Worm (Caenorhabditis elegans) whole organism, L1 larva: ENCODE data around the gene sre-38.

Experiments
- F16B12.6 ChIP-seq: fragments of 150-350 bp; optimal IDR thresholded peaks from 2 replicates; lab custom pipeline; 2014; ENCODE audit warnings: missing biosample characterization, missing genetic modification characterization
- Y116A8C.19 ChIP-seq: sonication (generic microtip); optimal IDR thresholded peaks from 2 replicates; lab custom pipeline; 2016; ENCODE audit warnings: missing compliant biosample characterization, missing genetic modification characterization, borderline replicate concordance
- blmp-1 ChIP-seq: fragments of 150-350 bp; optimal IDR thresholded peaks from 2 replicates; lab custom pipeline; 2014; ENCODE audit warnings: missing biosample characterization, missing genetic modification characterization
- ceh-63 ChIP-seq: fragments of 200-800 bp; sonication (Bioruptor generic); optimal IDR thresholded peaks from 2 replicates; lab custom pipeline; 2018; ENCODE audit warnings: mild to moderate bottlenecking, missing genetic modification characterization, missing compliant biosample characterization
- ceh-82 ChIP-seq, 3 experiments: fragments of 150-350 bp in 1 of 3; sonication (generic microtip) in 2 of 3; optimal IDR thresholded peaks; 2 replicates each; lab custom pipeline; 2014 to 2017; ENCODE audit warnings: missing biosample characterization in 3 of 3, missing genetic modification characterization in 3 of 3
- lsy-2 ChIP-seq, 2 experiments: fragments of 150-350 bp; optimal IDR thresholded peaks; 2 replicates each; lab custom pipeline; 2014; ENCODE audit warnings: missing biosample characterization in 2 of 2, missing genetic modification characterization in 2 of 2
- mep-1 ChIP-seq: fragments of 150-350 bp; optimal IDR thresholded peaks from 2 replicates; lab custom pipeline; 2014; ENCODE audit warnings: missing biosample characterization, missing genetic modification characterization
- nhr-11 ChIP-seq: fragments of 150-350 bp; optimal IDR thresholded peaks from 2 replicates; lab custom pipeline; 2014; ENCODE audit warnings: missing biosample characterization, missing genetic modification characterization
- nhr-47 ChIP-seq: sonication (generic microtip); optimal IDR thresholded peaks from 2 replicates; lab custom pipeline; 2016; ENCODE audit warnings: mild to moderate bottlenecking, missing genetic modification characterization, moderate library complexity, missing compliant biosample characterization
- pag-3 ChIP-seq: sonication (generic microtip); optimal IDR thresholded peaks from 2 replicates; lab custom pipeline; 2017; ENCODE audit warnings: missing genetic modification characterization, mild to moderate bottlenecking, missing compliant biosample characterization, antibody characterized with exemption, borderline replicate concordance; ENCODE audit not compliant: insufficient read depth
- pqm-1 ChIP-seq: sonication (generic microtip); optimal IDR thresholded peaks from 3 replicates; lab custom pipeline; 2017; ENCODE audit warnings: missing biosample characterization, missing genetic modification characterization
- snpc-4 ChIP-seq: fragments of 150-350 bp; optimal IDR thresholded peaks from 2 replicates; lab custom pipeline; 2014; ENCODE audit warnings: missing biosample characterization, missing genetic modification characterization
- ztf-11 ChIP-seq, 2 experiments: sonication (generic microtip); optimal IDR thresholded peaks; 2 replicates each; lab custom pipeline; 2016 to 2017; ENCODE audit warnings: missing genetic modification characterization in 2 of 2, missing biosample characterization in 1 of 2, missing compliant biosample characterization in 1 of 2
- ztf-4 ChIP-seq: fragments of 150-350 bp; optimal IDR thresholded peaks from 2 replicates; lab custom pipeline; 2014; ENCODE audit warnings: missing biosample characterization, missing genetic modification characterization

ce11 chrII:12425644-12426222 lies 31.6 kb upstream of the sre-38 start, which contains the start of gene daf-22:
- TF ChIP-seq pag-3 (no peak), ztf-4 (tag; lab: Kevin White, UChicago) (no peak), pqm-1 (tag; lab: Kevin White, UChicago) (no peak), snpc-4 (tag; lab: Kevin White, UChicago) (no peak), Y116A8C.19 (tag; lab: Kevin White, UChicago) (no peak), ztf-11 (tag; optimal IDR thresholded peaks at IDR 0.05; lab: Kevin White, UChicago) (no peak), F16B12.6 (tag; lab: Kevin White, UChicago) (no peak), ceh-82 (tag; optimal IDR thresholded peaks at IDR 0.05; lab: Kevin White, UChicago) (no peak), lsy-2 (tag; optimal IDR thresholded peaks at IDR 0.05; lab: Kevin White, UChicago) (no peak), nhr-47 (tag; lab: Kevin White, UChicago) (no peak), nhr-11 (tag; lab: Kevin White, UChicago) (no peak), ceh-63 (GFP tag; lab: Kevin White, UChicago) (no peak), blmp-1 (peak; percentile 5), mep-1 (tag; lab: Kevin White, UChicago) (no peak)
